Fruit fly (Drosophila melanogaster) whole organism, embryonic: ENCODE data around the gene GAPcenA.

ENCODE experiments used
- ATbp ChIP-seq: fragments of 200-800 bp; sonication (Bioruptor generic); optimal IDR thresholded peaks from 2 replicates; lab custom pipeline; 2017; ENCODE audit warnings: missing biosample characterization, mild to moderate bottlenecking, missing genetic modification characterization, missing genetic modification reagents
- Adf1 ChIP-seq: fragments of 200-800 bp; sonication (Bioruptor generic); IDR thresholded peaks from 2 replicates; pipeline ENCODE4 v1.3.6; 2022; ENCODE audit warnings: missing biosample characterization, missing genetic modification characterization
- Atf6 ChIP-seq: fragments of 200-800 bp; sonication (Bioruptor generic); IDR thresholded peaks from 2 replicates; pipeline ENCODE4 v1.3.6; 2022; ENCODE audit warnings: missing biosample characterization, missing genetic modification characterization
- Bteb2 ChIP-seq: fragments of 200-800 bp; sonication (Bioruptor generic); optimal IDR thresholded peaks from 2 replicates; lab custom pipeline; 2016; ENCODE audit warnings: missing biosample characterization, missing genetic modification characterization
- CG10979 ChIP-seq: fragments of 200-800 bp; sonication (Bioruptor generic); optimal IDR thresholded peaks from 2 replicates; lab custom pipeline; 2018; ENCODE audit warnings: missing biosample characterization, mild to moderate bottlenecking, missing genetic modification characterization, moderate library complexity
- CG11695 ChIP-seq: fragments of 200-800 bp; sonication (Bioruptor generic); IDR thresholded peaks from 3 replicates; pipeline ENCODE4 v1.3.6; 2022; ENCODE audit warnings: missing biosample characterization, missing genetic modification characterization
- CG12071 ChIP-seq: fragments of 200-800 bp; sonication (Bioruptor generic); optimal IDR thresholded peaks from 3 replicates; lab custom pipeline; 2018; ENCODE audit warnings: missing biosample characterization, mild to moderate bottlenecking, missing genetic modification characterization
- CG12299 ChIP-seq: fragments of 200-800 bp; sonication (Bioruptor generic); optimal IDR thresholded peaks from 2 replicates; lab custom pipeline; 2018; ENCODE audit warnings: missing biosample characterization, mild to moderate bottlenecking, missing genetic modification characterization
- CG12744 ChIP-seq: fragments of 200-800 bp; sonication (Bioruptor generic); optimal IDR thresholded peaks from 2 replicates; lab custom pipeline; 2016; ENCODE audit warnings: missing biosample characterization, missing genetic modification characterization
- CG14441 ChIP-seq: fragments of 200-800 bp; sonication (Bioruptor generic); IDR thresholded peaks from 2 replicates; pipeline ENCODE4 v1.3.6; 2022; ENCODE audit warnings: missing biosample characterization, missing genetic modification characterization
- CG14710 ChIP-seq: fragments of 200-800 bp; sonication (Bioruptor generic); optimal IDR thresholded peaks from 3 replicates; lab custom pipeline; 2019; ENCODE audit warnings: missing biosample characterization, mild to moderate bottlenecking, missing genetic modification characterization, moderate library complexity
- CG17612 ChIP-seq: fragments of 200-800 bp; sonication (Bioruptor generic); IDR thresholded peaks from 2 replicates; pipeline ENCODE4 v1.3.6; 2022; ENCODE audit warnings: missing biosample characterization, missing genetic modification characterization
- CG18599 ChIP-seq: fragments of 200-800 bp; sonication (Bioruptor generic); optimal IDR thresholded peaks from 3 replicates; lab custom pipeline; 2017; ENCODE audit warnings: missing biosample characterization, missing genetic modification characterization, mild to moderate bottlenecking, moderate library complexity, missing genetic modification reagents
- CG2875 ChIP-seq: fragments of 200-800 bp; sonication (Bioruptor generic); optimal IDR thresholded peaks from 2 replicates; lab custom pipeline; 2017; ENCODE audit warnings: missing biosample characterization, mild to moderate bottlenecking, missing genetic modification characterization, missing genetic modification reagents
- CG31365 ChIP-seq: fragments of 200-800 bp; sonication (Bioruptor generic); optimal IDR thresholded peaks from 2 replicates; lab custom pipeline; 2018; ENCODE audit warnings: missing biosample characterization, mild to moderate bottlenecking, missing genetic modification characterization
- CG3726 ChIP-seq: fragments of 200-800 bp; sonication (Bioruptor generic); IDR thresholded peaks from 3 replicates; pipeline ENCODE4, ENCODE4 v1.3.6; 2022; ENCODE audit warnings: missing biosample characterization, missing genetic modification characterization
- CG4707 ChIP-seq: fragments of 200-800 bp; sonication (Bioruptor generic); optimal IDR thresholded peaks from 2 replicates; lab custom pipeline; 2018; ENCODE audit warnings: missing biosample characterization, mild to moderate bottlenecking, missing genetic modification characterization, moderate library complexity
- CG6813 ChIP-seq: fragments of 200-800 bp; sonication (Bioruptor generic); optimal IDR thresholded peaks from 2 replicates; lab custom pipeline; 2017; ENCODE audit warnings: missing biosample characterization, missing genetic modification characterization, mild to moderate bottlenecking, moderate library complexity, missing genetic modification reagents
- CG9437 ChIP-seq: fragments of 200-800 bp; sonication (Bioruptor generic); optimal IDR thresholded peaks from 2 replicates; lab custom pipeline; 2018; ENCODE audit warnings: missing biosample characterization, mild to moderate bottlenecking, missing genetic modification characterization
- CG9727 ChIP-seq: fragments of 200-800 bp; sonication (Bioruptor generic); optimal IDR thresholded peaks from 3 replicates; lab custom pipeline; 2017; ENCODE audit warnings: missing biosample characterization, mild to moderate bottlenecking, missing genetic modification characterization
- CrebB ChIP-seq: fragments of 200-800 bp; sonication (Bioruptor generic); optimal IDR thresholded peaks from 3 replicates; lab custom pipeline; 2018; ENCODE audit warnings: missing biosample characterization, mild to moderate bottlenecking, missing genetic modification characterization
- D19B ChIP-seq: fragments of 200-800 bp; sonication (Bioruptor generic); optimal IDR thresholded peaks from 2 replicates; lab custom pipeline; 2017; ENCODE audit warnings: missing biosample characterization, mild to moderate bottlenecking, missing genetic modification characterization
- E2f1 ChIP-seq: fragments of 200-800 bp; sonication (Bioruptor generic); IDR thresholded peaks from 2 replicates; pipeline ENCODE4 v1.3.6; 2022; ENCODE audit warnings: missing biosample characterization, missing genetic modification characterization
- Fer3 ChIP-seq: fragments of 200-800 bp; sonication (Bioruptor generic); optimal IDR thresholded peaks from 2 replicates; lab custom pipeline; 2018; ENCODE audit warnings: missing biosample characterization, mild to moderate bottlenecking, missing genetic modification characterization, moderate library complexity
- HHEX ChIP-seq: fragments of 200-800 bp; sonication (Bioruptor generic); optimal IDR thresholded peaks from 3 replicates; lab custom pipeline; 2017; ENCODE audit warnings: missing biosample characterization, mild to moderate bottlenecking, missing genetic modification characterization, missing genetic modification reagents
- HLH3B ChIP-seq: fragments of 200-800 bp; sonication (Bioruptor generic); IDR thresholded peaks from 2 replicates; pipeline ENCODE4 v1.3.6; 2022; ENCODE audit warnings: missing biosample characterization, missing genetic modification characterization
- HLH54F ChIP-seq: fragments of 200-800 bp; sonication (Bioruptor generic); optimal IDR thresholded peaks from 3 replicates; lab custom pipeline; 2016; ENCODE audit warnings: missing biosample characterization, missing genetic modification characterization
- HmgZ ChIP-seq: fragments of 200-800 bp; sonication (Bioruptor generic); optimal IDR thresholded peaks from 2 replicates; lab custom pipeline; 2018; ENCODE audit warnings: missing biosample characterization, mild to moderate bottlenecking, missing genetic modification characterization
- Jarid2 ChIP-seq: fragments of 200-800 bp; sonication (Bioruptor generic); optimal IDR thresholded peaks from 3 replicates; lab custom pipeline; 2017; ENCODE audit warnings: mild to moderate bottlenecking, missing biosample characterization, missing genetic modification reagents, missing genetic modification characterization
- Med ChIP-seq: fragments of 200-800 bp; sonication (Bioruptor generic); peaks from one replicate; lab custom pipeline; 2016; ENCODE audit warnings: missing biosample characterization, missing genetic modification characterization, mild to moderate bottlenecking, inconsistent platforms, moderate library complexity
- Nf-YA ChIP-seq: fragments of 200-800 bp; sonication (Bioruptor generic); IDR thresholded peaks from 2 replicates; pipeline ENCODE4 v1.3.6; 2022; ENCODE audit warnings: missing biosample characterization, missing genetic modification characterization
- Rfx ChIP-seq: fragments of 200-800 bp; sonication (Bioruptor generic); IDR thresholded peaks from 2 replicates; pipeline ENCODE4 v1.3.6; 2022; ENCODE audit warnings: missing biosample characterization, missing genetic modification characterization
- Xrp1 ChIP-seq: fragments of 200-800 bp; sonication (Bioruptor generic); IDR thresholded peaks from 2 replicates; pipeline ENCODE4 v1.3.6; 2022; ENCODE audit warnings: missing biosample characterization, missing genetic modification characterization
- bab2 ChIP-seq: fragments of 200-800 bp; sonication (Bioruptor generic); optimal IDR thresholded peaks from 2 replicates; lab custom pipeline; 2016; ENCODE audit warnings: missing biosample characterization, missing genetic modification characterization
- bsh ChIP-seq, 2 experiments: fragments of 200-800 bp; sonication (Bioruptor generic); optimal IDR thresholded peaks; 2 replicates each; lab custom pipeline; 2017 to 2018; ENCODE audit warnings: mild to moderate bottlenecking in 2 of 2, missing biosample characterization in 2 of 2, missing genetic modification characterization in 2 of 2, moderate library complexity in 1 of 2
- chinmo ChIP-seq: fragments of 200-800 bp; sonication (Bioruptor generic); IDR thresholded peaks from 4 replicates; pipeline ENCODE4 v1.3.6; 2022; ENCODE audit warnings: missing biosample characterization, missing genetic modification characterization; ENCODE audit not compliant: partially characterized antibody
- da ChIP-seq: fragments of 200-800 bp; sonication (Bioruptor generic); optimal IDR thresholded peaks from 2 replicates; lab custom pipeline; 2016; ENCODE audit warnings: missing biosample characterization, missing genetic modification characterization
- dpn ChIP-seq, 2 experiments: fragments of 200-800 bp; sonication (Bioruptor generic); optimal IDR thresholded peaks; 3 replicates each; lab custom pipeline; 2016; ENCODE audit warnings: missing biosample characterization in 2 of 2, missing genetic modification characterization in 2 of 2
- dysf ChIP-seq: fragments of 200-800 bp; sonication (Bioruptor generic); IDR thresholded peaks from 3 replicates; pipeline ENCODE4 v1.3.6; 2022; ENCODE audit warnings: missing biosample characterization, missing genetic modification characterization
- gsb ChIP-seq: fragments of 200-800 bp; sonication (Bioruptor generic); IDR thresholded peaks from 2 replicates; pipeline ENCODE4 v1.3.6; 2022; ENCODE audit warnings: missing biosample characterization, missing genetic modification characterization
- hbn ChIP-seq: fragments of 200-800 bp; sonication (Bioruptor generic); IDR thresholded peaks from 2 replicates; pipeline ENCODE4 v1.3.6; 2022; ENCODE audit warnings: missing biosample characterization, missing genetic modification characterization; ENCODE audit not compliant: partially characterized antibody
- lov ChIP-seq, 2 experiments: fragments of 200-800 bp in 1 of 2; fragments of >200 bp in 1 of 2; sonication (Bioruptor generic) in 1 of 2; IDR thresholded peaks in 1 of 2; optimal IDR thresholded peaks in 1 of 2; 2 replicates in 1 of 2; 3 replicates in 1 of 2; pipeline versions ENCODE4 v1.3.6 to Lab custom; 2017 to 2022; ENCODE audit warnings: missing biosample characterization in 1 of 2, missing genetic modification characterization in 1 of 2
- mirr ChIP-seq: fragments of 200-800 bp; sonication (Bioruptor generic); optimal IDR thresholded peaks from 3 replicates; lab custom pipeline; 2018; ENCODE audit warnings: missing biosample characterization, mild to moderate bottlenecking, missing genetic modification characterization
- schlank ChIP-seq: fragments of 200-800 bp; sonication (Bioruptor generic); optimal IDR thresholded peaks from 2 replicates; lab custom pipeline; 2018; ENCODE audit warnings: missing biosample characterization, mild to moderate bottlenecking, missing genetic modification characterization
- seq ChIP-seq: fragments of 200-800 bp; sonication (Bioruptor generic); IDR thresholded peaks from 2 replicates; pipeline ENCODE4 v1.3.6; 2022; ENCODE audit warnings: missing biosample characterization, missing genetic modification characterization
- stc ChIP-seq: fragments of 200-800 bp; sonication (Bioruptor generic); IDR thresholded peaks from 2 replicates; pipeline ENCODE4 v1.3.6; 2022; ENCODE audit warnings: missing biosample characterization, missing genetic modification characterization
- tup ChIP-seq: fragments of 200-800 bp; sonication (Bioruptor generic); optimal IDR thresholded peaks from 2 replicates; lab custom pipeline; 2016; ENCODE audit warnings: missing biosample characterization, mild to moderate bottlenecking, missing genetic modification characterization, moderate library complexity
- vvl ChIP-seq: fragments of 200-800 bp; sonication (Bioruptor generic); IDR thresholded peaks from 2 replicates; pipeline ENCODE4 v1.3.6; 2022; ENCODE audit warnings: missing biosample characterization, missing genetic modification characterization
- wek ChIP-seq: fragments of 200-800 bp; sonication (Bioruptor generic); optimal IDR thresholded peaks from 3 replicates; lab custom pipeline; 2018; ENCODE audit warnings: missing biosample characterization, mild to moderate bottlenecking, missing genetic modification characterization, moderate library complexity

The GAPcenA gene

DNA sequence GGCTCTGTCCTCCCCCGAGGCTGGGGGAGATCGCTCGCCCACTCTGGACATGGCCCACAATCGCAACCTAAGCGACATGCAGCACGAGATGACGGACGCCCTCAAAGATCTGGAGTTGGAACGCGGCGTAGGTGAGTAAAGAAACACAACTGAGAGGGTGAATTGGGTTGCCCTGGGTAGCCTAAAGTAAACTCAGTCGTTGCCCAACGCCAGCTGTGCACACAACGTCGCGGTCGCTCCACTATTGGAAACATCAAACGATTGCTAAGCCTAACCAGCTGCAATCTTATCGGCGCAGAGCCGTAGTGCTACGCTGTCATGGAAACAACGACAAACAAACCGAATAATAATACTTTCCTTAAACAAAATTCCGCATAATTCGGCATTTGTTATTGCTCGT, 985 bp downstream of the GAPcenA start (continued):
- TF ChIP-seq CG9437 (GFP tag; lab: Kevin White, UChicago) (no peak), da (peak; percentile 28), stc (peak; percentile 34; the same call in 1 of the 2 replicates), Med (GFP tag; lab: Kevin White, UChicago) (peak; percentile 81), CG10979 (tag; lab: Kevin White, UChicago) (no peak), Bteb2 (no peak), CG3726 (GFP tag; lab: Robert Waterston, UW) (0 out of 3 replicates have a peak, but pooled peaks have one; percentile 48), CG14710 (no peak), CG9727 (GFP tag; lab: Kevin White, UChicago) (peak; percentile 12), Rfx (GFP tag; lab: Robert Waterston, UW) (peak; percentile 51; the same call in 1 of the 2 replicates), CG12744 (GFP tag; lab: Kevin White, UChicago) (no peak), CG31365 (peak; percentile 30), HLH3B (GFP tag; lab: Robert Waterston, UW) (peak; percentile 45; the same call in 1 of the 2 replicates), D19B (no peak), mirr (peak; percentile 13), CG12071 (GFP tag; lab: Kevin White, UChicago) (peak; percentile 64), Atf6 (GFP tag; lab: Robert Waterston, UW) (peak; percentile 40; the same call in 1 of the 2 replicates), HmgZ (tag; lab: Kevin White, UChicago) (peak; percentile 39), dpn (GFP tag; optimal IDR thresholded peaks at IDR 0.05; lab: Kevin White, UChicago) (peak in 1 of 2 experiments; percentile 9), HLH54F (GFP tag; lab: Kevin White, UChicago) (no peak), vvl (peak; percentile 63), tup (GFP tag; lab: Kevin White, UChicago) (peak; percentile 2), CG14441 (GFP tag; lab: Robert Waterston, UW) (0 out of 2 replicates have a peak, but pooled peaks have one; percentile 24), CrebB (tag; lab: Kevin White, UChicago) (peak; percentile 38), wek (GFP tag; lab: Kevin White, UChicago) (peak; percentile 73), schlank (tag; lab: Kevin White, UChicago) (peak; percentile 29), Fer3 (tag; lab: Kevin White, UChicago) (peak; percentile 19), Xrp1 (GFP tag; lab: Robert Waterston, UW) (peak; percentile 58), CG2875 (GFP tag; lab: Kevin White, UChicago) (peak; percentile 44), seq (GFP tag; lab: Robert Waterston, UW) (peak; percentile 50; the same call in 1 of the 2 replicates), chinmo (GFP tag; lab: Robert Waterston, UW) (0 out of 4 replicates have a peak, but pooled peaks have one; percentile 52), Adf1 (GFP tag; lab: Robert Waterston, UW) (peak; percentile 9; the same call in 1 of the 2 replicates), Jarid2 (GFP tag; lab: Kevin White, UChicago) (peak; percentile 20), gsb (peak; percentile 49), CG18599 (peak; percentile 51), CG12299 (tag; lab: Kevin White, UChicago) (peak; percentile 7), CG17612 (GFP tag; lab: Robert Waterston, UW) (no peak), ATbp (GFP tag; lab: Kevin White, UChicago) (peak; percentile 86), bsh (GFP tag; optimal IDR thresholded peaks at IDR 0.05; lab: Kevin White, UChicago) (peak in 1 of 2 experiments; percentile 22), CG6813 (GFP tag; lab: Kevin White, UChicago) (peak; percentile 70), E2f1 (GFP tag; lab: Robert Waterston, UW) (peak; percentile 17; the same call in 1 of the 2 replicates), lov (optimal IDR thresholded peaks at IDR 0.05; lab: Kevin White, UChicago) (no peak), lov (GFP tag; IDR thresholded peaks at IDR 0.05; lab: Robert Waterston, UW) (0 out of 3 replicates have a peak, but pooled peaks have one; percentile 44), hbn (no peak), dysf (GFP tag; lab: Robert Waterston, UW) (0 out of 3 replicates have a peak, but pooled peaks have one; percentile 31), CG11695 (GFP tag; lab: Robert Waterston, UW) (0 out of 3 replicates have a peak, but pooled peaks have one; percentile 12), Nf-YA (peak; percentile 54; the same call in 1 of the 2 replicates), HHEX (peak; percentile 51), bab2 (GFP tag; lab: Kevin White, UChicago) (peak; percentile 4), CG4707 (GFP tag; lab: Kevin White, UChicago) (no peak)
